Worm (Caenorhabditis elegans): Measurements from ENCODE around the gene sri-27.

DNA sequence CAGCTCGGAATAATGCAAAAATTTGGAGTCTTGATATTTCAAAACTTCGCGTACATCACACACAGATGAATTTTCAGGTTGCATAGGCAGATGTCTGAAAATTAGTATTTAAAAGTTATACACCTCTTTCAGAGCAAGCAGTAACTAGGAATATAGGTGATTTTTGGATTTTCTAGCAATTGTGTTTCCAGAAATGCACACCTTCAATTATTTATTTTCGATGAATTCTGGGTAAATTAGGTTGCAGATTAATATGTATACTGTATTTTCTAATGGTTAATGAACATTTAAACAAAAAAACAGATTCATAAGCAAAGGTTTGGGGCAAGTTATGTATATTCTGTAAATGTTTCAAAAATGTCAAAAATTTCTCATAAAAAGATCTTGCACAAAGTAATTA, 15.6 kb downstream of the sri-27 start, which contains the start of gene srab-25:
- no peak for TF ChIP-seq W03F9.2 (tag; optimal IDR thresholded peaks at IDR 0.05)
- TF ChIP-seq him-1 (tag; optimal IDR thresholded peaks at IDR 0.05), result no peak
